Fruit fly (Drosophila melanogaster) Kc167 (cell line): ENCODE results near the gene CG6055.

Experiments used
- Myc ChIP-seq: fragments of >200 bp; optimal IDR thresholded peaks from 2 replicates; lab custom pipeline; 2017; ENCODE audit warnings: missing external identifiers
- insv ChIP-seq: fragments of >200 bp; optimal IDR thresholded peaks from 3 replicates; lab custom pipeline; 2018; ENCODE audit warnings: missing external identifiers

DNA sequence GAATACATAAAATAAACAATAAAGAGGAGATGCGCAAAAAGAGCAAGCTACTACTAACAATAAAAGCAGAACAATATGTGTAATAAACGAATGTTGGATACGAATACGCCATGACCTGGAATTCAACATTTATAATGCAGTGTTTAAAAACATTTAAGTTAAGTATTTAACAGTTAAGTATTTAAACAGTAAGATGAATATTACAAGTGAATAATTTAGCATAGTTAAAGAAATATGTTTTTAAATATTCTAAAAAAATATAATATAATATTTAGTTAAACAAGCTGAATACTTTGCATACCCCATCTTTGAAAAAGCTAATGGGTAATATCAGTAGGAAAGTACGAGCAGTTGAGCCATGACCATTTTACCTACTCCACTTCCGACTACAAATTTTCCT is 26.2 kb downstream of the CG6055 start:
- TF ChIP-seq Myc (lab: Kevin White, UChicago) (no peak), insv (no peak)
